Fruit fly (Drosophila melanogaster) whole organism, wandering third instar larva: Measurements from ENCODE around the gene ben.

ENCODE experiments used
- Hnf4 ChIP-seq: fragments of 200-800 bp; sonication (Bioruptor generic); optimal IDR thresholded peaks from 2 replicates; lab custom pipeline; 2016; ENCODE audit warnings: missing biosample characterization, mild to moderate bottlenecking, missing genetic modification characterization
- Hr83 ChIP-seq: fragments of 200-300 bp; sonication (Bioruptor generic); optimal IDR thresholded peaks from 2 replicates; lab custom pipeline; 2016; ENCODE audit warnings: missing biosample characterization, mild to moderate bottlenecking, missing genetic modification characterization, moderate library complexity; ENCODE audit not compliant: poor library complexity, severe bottlenecking
- OdsH ChIP-seq: fragments of 200-800 bp; sonication (Bioruptor generic); optimal IDR thresholded peaks from 2 replicates; lab custom pipeline; 2016; ENCODE audit warnings: missing biosample characterization, mild to moderate bottlenecking, missing genetic modification characterization
- Rel ChIP-seq, 2 experiments: fragments of 200-800 bp; sonication (Bioruptor generic) in 1 of 2; optimal IDR thresholded peaks; 2 replicates in 1 of 2; 3 replicates in 1 of 2; lab custom pipeline; 2016 to 2019; ENCODE audit warnings: mild to moderate bottlenecking in 2 of 2, missing biosample characterization in 2 of 2, missing genetic modification characterization in 2 of 2, moderate library complexity in 1 of 2
- psq ChIP-seq: fragments of 200-800 bp; sonication (Bioruptor generic); optimal IDR thresholded peaks from 3 replicates; lab custom pipeline; 2017; ENCODE audit warnings: missing biosample characterization, mild to moderate bottlenecking, missing genetic modification characterization, moderate library complexity
- usp ChIP-seq: fragments of >200 bp; optimal IDR thresholded peaks from 2 replicates; lab custom pipeline; 2017; ENCODE audit warnings: missing biosample characterization, missing genetic modification characterization

dm6 chrX:13948131-13948804, 47.9 kb upstream of the ben start:
- TF ChIP-seq usp: no peak
- no peak for TF ChIP-seq Rel (GFP tag; optimal IDR thresholded peaks at IDR 0.05; lab: Kevin White, UChicago)
- no peak for TF ChIP-seq Rel (tag; optimal IDR thresholded peaks at IDR 0.05; lab: Kevin White, UChicago)
- TF ChIP-seq Hnf4 (GFP tag; lab: Kevin White, UChicago): no peak
- TF ChIP-seq psq (GFP tag; lab: Kevin White, UChicago): no peak
- no peak for TF ChIP-seq OdsH (GFP tag; lab: Kevin White, UChicago)
- TF ChIP-seq Hr83 (GFP tag; lab: Kevin White, UChicago): no peak
